Fruit fly (Drosophila melanogaster) whole organism, embryonic: ENCODE results near the gene lark.
A peak's percentile ranks its signal among the peaks of the same experiment; 100 is the strongest.

ENCODE experiments used
- Atf-2 ChIP-seq: fragments of 200-800 bp; sonication (Bioruptor generic); optimal IDR thresholded peaks from 2 replicates; lab custom pipeline; 2016; ENCODE audit warnings: missing biosample characterization, missing genetic modification characterization
- BEAF-32 ChIP-seq: fragments of 200-800 bp; sonication (Bioruptor generic); optimal IDR thresholded peaks from 3 replicates; lab custom pipeline; 2017; ENCODE audit warnings: missing biosample characterization, missing genetic modification characterization, mild to moderate bottlenecking, moderate library complexity, missing genetic modification reagents
- CG1024 ChIP-seq: fragments of 200-800 bp; sonication (Bioruptor generic); IDR thresholded peaks from 2 replicates; pipeline ENCODE4 v1.3.6; 2022; ENCODE audit warnings: missing biosample characterization, missing genetic modification characterization
- CG10321 ChIP-seq: fragments of 200-800 bp; sonication (Bioruptor generic); IDR thresholded peaks from 2 replicates; pipeline ENCODE4 v1.3.6; 2022; ENCODE audit warnings: missing biosample characterization, missing genetic modification characterization
- CG10366 ChIP-seq: fragments of 200-800 bp; sonication (Bioruptor generic); IDR thresholded peaks from 2 replicates; pipeline ENCODE4 v1.3.6; 2022; ENCODE audit warnings: missing biosample characterization, missing genetic modification characterization
- CG11247 ChIP-seq: fragments of 200-800 bp; sonication (Bioruptor generic); IDR thresholded peaks from 2 replicates; pipeline ENCODE4 v1.3.6; 2022; ENCODE audit warnings: missing biosample characterization, missing genetic modification characterization
- CG14441 ChIP-seq: fragments of 200-800 bp; sonication (Bioruptor generic); IDR thresholded peaks from 2 replicates; pipeline ENCODE4 v1.3.6; 2022; ENCODE audit warnings: missing biosample characterization, missing genetic modification characterization
- CG15011 ChIP-seq: fragments of 200-800 bp; sonication (Bioruptor generic); optimal IDR thresholded peaks from 3 replicates; lab custom pipeline; 2018; ENCODE audit warnings: missing biosample characterization, mild to moderate bottlenecking, missing genetic modification characterization
- CG15479 ChIP-seq: fragments of 200-800 bp; sonication (Bioruptor generic); optimal IDR thresholded peaks from 3 replicates; lab custom pipeline; 2019; ENCODE audit warnings: missing biosample characterization, mild to moderate bottlenecking, missing genetic modification characterization, moderate library complexity
- CG15514 ChIP-seq: fragments of 200-800 bp; sonication (Bioruptor generic); optimal IDR thresholded peaks from 3 replicates; lab custom pipeline; 2017; ENCODE audit warnings: missing biosample characterization, missing genetic modification characterization, mild to moderate bottlenecking, moderate library complexity, missing genetic modification reagents
- CG16863 ChIP-seq: fragments of 200-800 bp; sonication (Bioruptor generic); optimal IDR thresholded peaks from 3 replicates; lab custom pipeline; 2016; ENCODE audit warnings: missing biosample characterization, missing genetic modification characterization
- CG31224 ChIP-seq: fragments of 200-800 bp; sonication (Bioruptor generic); IDR thresholded peaks from 2 replicates; pipeline ENCODE4 v1.3.6; 2022; ENCODE audit warnings: missing biosample characterization, missing genetic modification characterization
- CG3163 ChIP-seq: fragments of 200-800 bp; sonication (Bioruptor generic); optimal IDR thresholded peaks from 3 replicates; lab custom pipeline; 2016; ENCODE audit warnings: missing biosample characterization, missing genetic modification characterization
- CG43689 ChIP-seq: fragments of 200-800 bp; sonication (Bioruptor generic); IDR thresholded peaks from 2 replicates; pipeline ENCODE4 v1.3.6; 2022; ENCODE audit warnings: missing biosample characterization, missing genetic modification characterization
- CG4404 ChIP-seq: fragments of 200-800 bp; sonication (Bioruptor generic); IDR thresholded peaks from 2 replicates; pipeline ENCODE4 v1.3.6; 2022; ENCODE audit warnings: missing biosample characterization, missing genetic modification characterization
- CG4707 ChIP-seq: fragments of 200-800 bp; sonication (Bioruptor generic); optimal IDR thresholded peaks from 2 replicates; lab custom pipeline; 2018; ENCODE audit warnings: missing biosample characterization, mild to moderate bottlenecking, missing genetic modification characterization, moderate library complexity
- CG6689 ChIP-seq: fragments of 200-800 bp; sonication (Bioruptor generic); IDR thresholded peaks from 2 replicates; pipeline ENCODE4 v1.3.6; 2022; ENCODE audit warnings: missing biosample characterization, missing genetic modification characterization
- CG9215 ChIP-seq: fragments of 200-800 bp; sonication (Bioruptor generic); IDR thresholded peaks from 2 replicates; pipeline ENCODE4 v1.3.6; 2022; ENCODE audit warnings: missing biosample characterization, missing genetic modification characterization
- CoRest ChIP-seq: fragments of 200-800 bp; sonication (Bioruptor generic); optimal IDR thresholded peaks from 3 replicates; lab custom pipeline; 2018; ENCODE audit warnings: missing biosample characterization, mild to moderate bottlenecking, missing genetic modification characterization, moderate library complexity
- Dip2 ChIP-seq: fragments of 200-800 bp; sonication (Bioruptor generic); IDR thresholded peaks from 2 replicates; pipeline ENCODE4 v1.3.6; 2022; ENCODE audit warnings: missing biosample characterization, missing genetic modification characterization
- Dll ChIP-seq: fragments of 200-800 bp; sonication (Bioruptor generic); IDR thresholded peaks from 4 replicates; pipeline ENCODE4 v1.3.6; 2022; ENCODE audit warnings: missing biosample characterization, missing genetic modification characterization; ENCODE audit not compliant: partially characterized antibody
- Drgx ChIP-seq: fragments of 200-800 bp; sonication (Bioruptor generic); IDR thresholded peaks from 2 replicates; pipeline ENCODE4 v1.3.6; 2022; ENCODE audit warnings: missing biosample characterization, missing genetic modification characterization
- Hr51 ChIP-seq, 2 experiments: fragments of 200-800 bp; sonication (Bioruptor generic); optimal IDR thresholded peaks; 2 replicates in 1 of 2; 3 replicates in 1 of 2; lab custom pipeline; 2016 to 2018; ENCODE audit warnings: missing biosample characterization in 2 of 2, missing genetic modification characterization in 2 of 2, mild to moderate bottlenecking in 1 of 2, moderate library complexity in 1 of 2
- MBD-R2 ChIP-seq: fragments of 200-800 bp; sonication (Bioruptor generic); IDR thresholded peaks from 2 replicates; pipeline ENCODE4 v1.3.6; 2022; ENCODE audit warnings: missing biosample characterization, missing genetic modification characterization
- Myb ChIP-seq: fragments of 200-800 bp; sonication (Bioruptor generic); optimal IDR thresholded peaks from 2 replicates; lab custom pipeline; 2016; ENCODE audit warnings: missing biosample characterization, missing genetic modification characterization
- NfI ChIP-seq: fragments of 200-800 bp; sonication (Bioruptor generic); optimal IDR thresholded peaks from 3 replicates; lab custom pipeline; 2018; ENCODE audit warnings: missing biosample characterization, mild to moderate bottlenecking, missing genetic modification characterization, moderate library complexity
- YL-1 ChIP-seq: fragments of 200-800 bp; sonication (Bioruptor generic); optimal IDR thresholded peaks from 3 replicates; lab custom pipeline; 2017; ENCODE audit warnings: missing biosample characterization, mild to moderate bottlenecking, missing genetic modification characterization
- abd-A ChIP-seq: fragments of 200-800 bp; sonication (Bioruptor generic); optimal IDR thresholded peaks from 3 replicates; lab custom pipeline; 2019; ENCODE audit warnings: missing biosample characterization, mild to moderate bottlenecking, missing genetic modification characterization, moderate library complexity
- bbx ChIP-seq: fragments of 200-800 bp; sonication (Bioruptor generic); IDR thresholded peaks from 2 replicates; pipeline ENCODE4 v1.3.6; 2022; ENCODE audit warnings: missing biosample characterization, missing genetic modification characterization; ENCODE audit not compliant: partially characterized antibody
- dmrt11E ChIP-seq: fragments of 200-800 bp; sonication (Bioruptor generic); optimal IDR thresholded peaks from 3 replicates; lab custom pipeline; 2018; ENCODE audit warnings: missing biosample characterization, mild to moderate bottlenecking, missing genetic modification characterization, moderate library complexity
- emc ChIP-seq: fragments of 200-800 bp; sonication (Bioruptor generic); optimal IDR thresholded peaks from 2 replicates; lab custom pipeline; 2016; ENCODE audit warnings: missing biosample characterization, missing genetic modification characterization
- ems ChIP-seq: fragments of 200-800 bp; sonication (Bioruptor generic); optimal IDR thresholded peaks from 3 replicates; lab custom pipeline; 2016; ENCODE audit warnings: missing biosample characterization, missing genetic modification characterization
- fd64A ChIP-seq: fragments of 200-800 bp; sonication (Bioruptor generic); optimal IDR thresholded peaks from 3 replicates; lab custom pipeline; 2018; ENCODE audit warnings: missing biosample characterization, mild to moderate bottlenecking, missing genetic modification characterization
- gce ChIP-seq: fragments of 200-800 bp; sonication (Bioruptor generic); IDR thresholded peaks from 3 replicates; pipeline ENCODE4 v1.3.6; 2022; ENCODE audit warnings: missing biosample characterization, missing genetic modification characterization
- gcm ChIP-seq: fragments of 200-800 bp; sonication (Bioruptor generic); optimal IDR thresholded peaks from 2 replicates; lab custom pipeline; 2019; ENCODE audit warnings: missing biosample characterization, mild to moderate bottlenecking, missing genetic modification characterization, moderate library complexity
- gfzf ChIP-seq: fragments of 200-800 bp; sonication (Bioruptor generic); optimal IDR thresholded peaks from 2 replicates; lab custom pipeline; 2016; ENCODE audit warnings: missing biosample characterization, mild to moderate bottlenecking, missing genetic modification characterization, moderate library complexity
- ham ChIP-seq: fragments of 200-800 bp; sonication (Bioruptor generic); IDR thresholded peaks from 2 replicates; pipeline ENCODE4 v1.3.6; 2022; ENCODE audit warnings: missing biosample characterization, missing genetic modification characterization
- hb ChIP-seq: fragments of 200-800 bp; sonication (Bioruptor generic); IDR thresholded peaks from 3 replicates; pipeline ENCODE4 v1.3.6; 2022; ENCODE audit warnings: missing biosample characterization, missing genetic modification characterization; ENCODE audit not compliant: partially characterized antibody
- kah ChIP-seq: fragments of 200-800 bp; sonication (Bioruptor generic); optimal IDR thresholded peaks from 2 replicates; lab custom pipeline; 2018; ENCODE audit warnings: missing biosample characterization, mild to moderate bottlenecking, missing genetic modification characterization
- lilli ChIP-seq: fragments of 200-800 bp; sonication (Bioruptor generic); optimal IDR thresholded peaks from 3 replicates; lab custom pipeline; 2016; ENCODE audit warnings: missing biosample characterization, missing genetic modification characterization
- p53 ChIP-seq: fragments of 200-800 bp; sonication (Bioruptor generic); optimal IDR thresholded peaks from 2 replicates; lab custom pipeline; 2016; ENCODE audit warnings: missing biosample characterization, missing genetic modification characterization
- sd ChIP-seq: fragments of 200-800 bp; sonication (Bioruptor generic); optimal IDR thresholded peaks from 3 replicates; lab custom pipeline; 2018; ENCODE audit warnings: missing biosample characterization, mild to moderate bottlenecking, missing genetic modification characterization, moderate library complexity
- shn ChIP-seq: fragments of 200-800 bp; sonication (Bioruptor generic); optimal IDR thresholded peaks from 3 replicates; lab custom pipeline; 2016; ENCODE audit warnings: missing biosample characterization, missing genetic modification characterization
- tup ChIP-seq: fragments of 200-800 bp; sonication (Bioruptor generic); optimal IDR thresholded peaks from 2 replicates; lab custom pipeline; 2016; ENCODE audit warnings: missing biosample characterization, mild to moderate bottlenecking, missing genetic modification characterization, moderate library complexity
- tx ChIP-seq: fragments of 200-800 bp; sonication (Bioruptor generic); optimal IDR thresholded peaks from 2 replicates; lab custom pipeline; 2016; ENCODE audit warnings: missing biosample characterization, missing genetic modification characterization
- unc-4 ChIP-seq: fragments of 200-800 bp; sonication (Bioruptor generic); IDR thresholded peaks from 2 replicates; pipeline ENCODE4 v1.3.6; 2022; ENCODE audit warnings: missing biosample characterization, missing genetic modification characterization; ENCODE audit not compliant: partially characterized antibody
- unpg ChIP-seq: fragments of 200-800 bp; sonication (Bioruptor generic); optimal IDR thresholded peaks from 3 replicates; lab custom pipeline; 2018; ENCODE audit warnings: missing biosample characterization, mild to moderate bottlenecking, missing genetic modification characterization, moderate library complexity
- usp ChIP-seq: fragments of >200 bp; optimal IDR thresholded peaks from 2 replicates; lab custom pipeline; 2017; ENCODE audit warnings: missing biosample characterization, missing genetic modification characterization
- wor ChIP-seq: fragments of 200-800 bp; sonication (Bioruptor generic); IDR thresholded peaks from 2 replicates; pipeline ENCODE4 v1.3.6; 2022; ENCODE audit warnings: missing biosample characterization, missing genetic modification characterization

Gene lark

DNA sequence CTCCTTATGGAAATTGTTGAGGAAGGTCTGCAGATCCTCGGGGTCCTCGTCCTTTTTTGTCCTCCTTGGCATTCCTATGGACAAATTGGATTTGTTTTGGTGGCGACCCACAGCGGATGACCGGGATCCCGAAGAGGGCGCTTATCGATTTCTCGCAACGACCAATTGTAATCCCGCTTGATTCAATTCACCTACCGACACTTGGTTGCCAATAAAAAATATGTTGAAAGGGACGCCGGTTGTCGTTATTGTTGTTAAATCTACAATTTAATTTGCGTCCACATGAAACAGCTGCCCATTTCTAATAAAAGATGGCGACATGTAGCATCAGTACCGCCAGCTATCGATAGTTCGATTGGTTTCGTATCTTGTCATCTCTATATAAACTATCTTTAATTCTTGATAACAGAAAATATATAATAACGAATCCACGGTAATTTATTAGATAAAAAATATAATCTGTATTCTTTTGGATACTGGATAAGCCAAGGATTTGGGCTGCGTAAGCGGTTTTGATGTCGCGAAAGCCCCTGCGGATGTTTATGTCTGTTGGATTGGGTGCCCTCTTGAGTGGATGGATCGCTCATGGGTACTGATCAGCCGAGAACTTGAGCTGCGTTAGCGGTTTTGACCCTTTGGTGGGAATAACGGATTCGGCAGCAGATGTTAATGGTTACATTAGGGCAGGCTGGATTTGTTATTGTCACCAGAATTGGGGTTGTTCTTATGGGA lies 17.5 kb downstream of the lark start, which contains the start of gene CTCF (continued):
- TF ChIP-seq CG15514 (GFP tag; lab: Kevin White, UChicago) (peak; percentile 95), BEAF-32 (GFP tag; lab: Kevin White, UChicago) (peak; percentile 85), CG4707 (GFP tag; lab: Kevin White, UChicago) (no peak), Dll (GFP tag; lab: Robert Waterston, UW) (peak; percentile 83), unpg (peak; percentile 20), emc (GFP tag; lab: Kevin White, UChicago) (no peak), CG3163 (no peak), bbx (GFP tag; lab: Robert Waterston, UW) (peak; percentile 91), dmrt11E (peak; percentile 32), gce (GFP tag; lab: Robert Waterston, UW) (peak; percentile 62; the same call in 1 of the 3 replicates), Myb (peak; percentile 60), tx (no peak), CG15479 (GFP tag; lab: Kevin White, UChicago) (no peak), CG43689 (GFP tag; lab: Robert Waterston, UW) (no peak), CG15011 (no peak), lilli (GFP tag; lab: Kevin White, UChicago) (peak; percentile 46), abd-A (tag; lab: Kevin White, UChicago) (no peak), sd (tag; lab: Kevin White, UChicago) (peak; percentile 64), CG31224 (GFP tag; lab: Robert Waterston, UW) (no peak), usp (GFP tag; lab: Kevin White, UChicago) (no peak), fd64A (GFP tag; lab: Kevin White, UChicago) (no peak), tup (no peak), hb (GFP tag; lab: Robert Waterston, UW) (peak; percentile 65; the same call in 2 of the 3 replicates), MBD-R2 (peak; percentile 80), CG10366 (peak; percentile 42; the same call in 1 of the 2 replicates), unc-4 (GFP tag; lab: Robert Waterston, UW) (peak; percentile 88), CG10321 (no peak), p53 (no peak), YL-1 (peak; percentile 87), Atf-2 (GFP tag; lab: Kevin White, UChicago) (no peak), shn (no peak), NfI (peak; percentile 46), CoRest (tag; lab: Kevin White, UChicago) (peak; percentile 61), CG11247 (GFP tag; lab: Robert Waterston, UW) (peak; percentile 45; the same call in 1 of the 2 replicates), kah (GFP tag; lab: Kevin White, UChicago) (no peak), gfzf (GFP tag; lab: Kevin White, UChicago) (peak; percentile 24), CG9215 (GFP tag; lab: Robert Waterston, UW) (no peak), CG6689 (GFP tag; lab: Robert Waterston, UW) (peak; percentile 33; the same call in 1 of the 2 replicates), Drgx (GFP tag; lab: Robert Waterston, UW) (peak; percentile 26; the same call in 1 of the 2 replicates), CG1024 (peak; percentile 13; the same call in 1 of the 2 replicates), CG16863 (GFP tag; lab: Kevin White, UChicago) (peak; percentile 40), ems (no peak), ham (no peak), gcm (GFP tag; lab: Kevin White, UChicago) (peak; percentile 35), Dip2 (GFP tag; lab: Robert Waterston, UW) (no peak), CG4404 (GFP tag; lab: Robert Waterston, UW) (no peak), wor (no peak; the same call in 1 of the 2 replicates), Hr51 (GFP tag; optimal IDR thresholded peaks at IDR 0.05; lab: Kevin White, UChicago) (no peak), CG14441 (GFP tag; lab: Robert Waterston, UW) (peak; percentile 53)
